Fruit fly (Drosophila melanogaster) whole organism, embryonic: ENCODE results near the gene Best2.
A peak's percentile ranks its signal among the peaks of the same experiment; 100 is the strongest.

Experiments
- ATbp ChIP-seq: fragments of 200-800 bp; sonication (Bioruptor generic); optimal IDR thresholded peaks from 2 replicates; lab custom pipeline; 2017; ENCODE audit warnings: missing biosample characterization, mild to moderate bottlenecking, missing genetic modification characterization, missing genetic modification reagents
- Bteb2 ChIP-seq: fragments of 200-800 bp; sonication (Bioruptor generic); optimal IDR thresholded peaks from 2 replicates; lab custom pipeline; 2016; ENCODE audit warnings: missing biosample characterization, missing genetic modification characterization
- CG10366 ChIP-seq: fragments of 200-800 bp; sonication (Bioruptor generic); IDR thresholded peaks from 2 replicates; pipeline ENCODE4 v1.3.6; 2022; ENCODE audit warnings: missing biosample characterization, missing genetic modification characterization
- CG11504 ChIP-seq: fragments of 200-800 bp; sonication (Bioruptor generic); optimal IDR thresholded peaks from 3 replicates; lab custom pipeline; 2019; ENCODE audit warnings: missing biosample characterization, mild to moderate bottlenecking, missing genetic modification characterization, moderate library complexity
- CG12071 ChIP-seq: fragments of 200-800 bp; sonication (Bioruptor generic); optimal IDR thresholded peaks from 3 replicates; lab custom pipeline; 2018; ENCODE audit warnings: missing biosample characterization, mild to moderate bottlenecking, missing genetic modification characterization
- CG13624 ChIP-seq: fragments of 200-800 bp; sonication (Bioruptor generic); optimal IDR thresholded peaks from 2 replicates; lab custom pipeline; 2016; ENCODE audit warnings: missing biosample characterization, missing genetic modification characterization
- CG15269 ChIP-seq: fragments of 200-800 bp; sonication (Bioruptor generic); optimal IDR thresholded peaks from 2 replicates; lab custom pipeline; 2018; ENCODE audit warnings: missing biosample characterization, mild to moderate bottlenecking, missing genetic modification characterization, moderate library complexity
- CG16863 ChIP-seq: fragments of 200-800 bp; sonication (Bioruptor generic); optimal IDR thresholded peaks from 3 replicates; lab custom pipeline; 2016; ENCODE audit warnings: missing biosample characterization, missing genetic modification characterization
- CG17328 ChIP-seq: fragments of 200-800 bp; sonication (Bioruptor generic); IDR thresholded peaks from 2 replicates; pipeline ENCODE4 v1.3.6; 2022; ENCODE audit warnings: missing biosample characterization, missing genetic modification characterization
- CG17359 ChIP-seq: fragments of 200-800 bp; sonication (Bioruptor generic); optimal IDR thresholded peaks from 3 replicates; lab custom pipeline; 2018; ENCODE audit warnings: missing biosample characterization, mild to moderate bottlenecking, missing genetic modification characterization, moderate library complexity
- CG17361 ChIP-seq: fragments of 200-800 bp; sonication (Bioruptor generic); IDR thresholded peaks from 3 replicates; pipeline ENCODE4 v1.3.6; 2022; ENCODE audit warnings: missing biosample characterization, missing genetic modification characterization
- CG31441 ChIP-seq: fragments of 200-800 bp; sonication (Bioruptor generic); IDR thresholded peaks from 2 replicates; pipeline ENCODE4 v1.3.6; 2022; ENCODE audit warnings: missing biosample characterization, missing genetic modification characterization
- CG4424 ChIP-seq: fragments of 200-800 bp; sonication (Bioruptor generic); optimal IDR thresholded peaks from 3 replicates; lab custom pipeline; 2016; ENCODE audit warnings: missing biosample characterization, missing genetic modification characterization
- CG6654 ChIP-seq: fragments of 200-800 bp; sonication (Bioruptor generic); optimal IDR thresholded peaks from 2 replicates; lab custom pipeline; 2017; ENCODE audit warnings: missing biosample characterization, mild to moderate bottlenecking, missing genetic modification characterization
- CG7928 ChIP-seq: fragments of 200-800 bp; sonication (Bioruptor generic); optimal IDR thresholded peaks from 2 replicates; lab custom pipeline; 2017; ENCODE audit warnings: missing biosample characterization, mild to moderate bottlenecking, missing genetic modification characterization
- CrebB ChIP-seq: fragments of 200-800 bp; sonication (Bioruptor generic); optimal IDR thresholded peaks from 3 replicates; lab custom pipeline; 2018; ENCODE audit warnings: missing biosample characterization, mild to moderate bottlenecking, missing genetic modification characterization
- Drgx ChIP-seq: fragments of 200-800 bp; sonication (Bioruptor generic); IDR thresholded peaks from 2 replicates; pipeline ENCODE4 v1.3.6; 2022; ENCODE audit warnings: missing biosample characterization, missing genetic modification characterization
- Hr51 ChIP-seq, 2 experiments: fragments of 200-800 bp; sonication (Bioruptor generic); optimal IDR thresholded peaks; 2 replicates in 1 of 2; 3 replicates in 1 of 2; lab custom pipeline; 2016 to 2018; ENCODE audit warnings: missing biosample characterization in 2 of 2, missing genetic modification characterization in 2 of 2, mild to moderate bottlenecking in 1 of 2, moderate library complexity in 1 of 2
- Nf-YC ChIP-seq: fragments of 200-800 bp; optimal IDR thresholded peaks from 3 replicates; lab custom pipeline; 2019; ENCODE audit warnings: missing biosample characterization, mild to moderate bottlenecking, missing genetic modification characterization, moderate library complexity
- Sox102F ChIP-seq: fragments of 200-800 bp; sonication (Bioruptor generic); optimal IDR thresholded peaks from 2 replicates; lab custom pipeline; 2018; ENCODE audit warnings: missing biosample characterization, mild to moderate bottlenecking, missing genetic modification characterization, moderate library complexity
- Xrp1 ChIP-seq: fragments of 200-800 bp; sonication (Bioruptor generic); IDR thresholded peaks from 2 replicates; pipeline ENCODE4 v1.3.6; 2022; ENCODE audit warnings: missing biosample characterization, missing genetic modification characterization
- bab2 ChIP-seq: fragments of 200-800 bp; sonication (Bioruptor generic); optimal IDR thresholded peaks from 2 replicates; lab custom pipeline; 2016; ENCODE audit warnings: missing biosample characterization, missing genetic modification characterization
- bowl ChIP-seq: fragments of 200-800 bp; sonication (Bioruptor generic); IDR thresholded peaks from 2 replicates; pipeline ENCODE4 v1.3.6; 2022; ENCODE audit warnings: missing biosample characterization, missing genetic modification characterization
- crol ChIP-seq: fragments of 200-800 bp; sonication (Bioruptor generic); IDR thresholded peaks from 2 replicates; pipeline ENCODE4 v1.3.6; 2022; ENCODE audit warnings: missing biosample characterization, missing genetic modification characterization
- dm ChIP-seq: fragments of 200-800 bp; sonication (Bioruptor generic); optimal IDR thresholded peaks from 3 replicates; lab custom pipeline; 2016; ENCODE audit warnings: missing biosample characterization, missing genetic modification characterization
- dmrt99B ChIP-seq: fragments of 200-800 bp; sonication (Bioruptor generic); optimal IDR thresholded peaks from 2 replicates; lab custom pipeline; 2018; ENCODE audit warnings: missing biosample characterization, mild to moderate bottlenecking, missing genetic modification characterization, moderate library complexity
- ewg ChIP-seq: fragments of 200-800 bp; sonication (Bioruptor generic); optimal IDR thresholded peaks from 3 replicates; lab custom pipeline; 2017; ENCODE audit warnings: mild to moderate bottlenecking, missing biosample characterization, missing genetic modification reagents, missing genetic modification characterization
- fd96Cb ChIP-seq: fragments of 200-800 bp; sonication (Bioruptor generic); optimal IDR thresholded peaks from 2 replicates; lab custom pipeline; 2018; ENCODE audit warnings: missing biosample characterization, mild to moderate bottlenecking, missing genetic modification characterization, moderate library complexity
- gce ChIP-seq: fragments of 200-800 bp; sonication (Bioruptor generic); IDR thresholded peaks from 3 replicates; pipeline ENCODE4 v1.3.6; 2022; ENCODE audit warnings: missing biosample characterization, missing genetic modification characterization
- gem ChIP-seq: fragments of 200-800 bp; sonication (Bioruptor generic); optimal IDR thresholded peaks from 2 replicates; lab custom pipeline; 2019; ENCODE audit warnings: missing biosample characterization, mild to moderate bottlenecking, missing genetic modification characterization, moderate library complexity
- gt ChIP-seq: fragments of 200-800 bp; sonication (Bioruptor generic); IDR thresholded peaks from 2 replicates; pipeline ENCODE4 v1.3.6; 2022; ENCODE audit warnings: missing biosample characterization, missing genetic modification characterization
- phol ChIP-seq: fragments of 200-800 bp; sonication (Bioruptor generic); optimal IDR thresholded peaks from 3 replicates; lab custom pipeline; 2018; ENCODE audit warnings: missing biosample characterization, mild to moderate bottlenecking, missing genetic modification characterization, moderate library complexity
- row ChIP-seq: fragments of 200-800 bp; sonication (Bioruptor generic); IDR thresholded peaks from 3 replicates; pipeline ENCODE4 v1.3.6; 2022; ENCODE audit warnings: missing biosample characterization, missing genetic modification characterization
- sens ChIP-seq: fragments of 200-800 bp; sonication (Bioruptor generic); peaks from one replicate; lab custom pipeline; 2016; ENCODE audit warnings: missing biosample characterization, missing genetic modification characterization
- sisA ChIP-seq: fragments of 200-800 bp; sonication (Bioruptor generic); IDR thresholded peaks from 2 replicates; pipeline ENCODE4 v1.3.6; 2022; ENCODE audit warnings: missing biosample characterization, missing genetic modification characterization
- vnd ChIP-seq: fragments of 200-800 bp; sonication (Bioruptor generic); IDR thresholded peaks from 3 replicates; pipeline ENCODE4 v1.3.6; 2022; ENCODE audit warnings: missing biosample characterization, missing genetic modification characterization; ENCODE audit not compliant: partially characterized antibody

Best2 gene

DNA sequence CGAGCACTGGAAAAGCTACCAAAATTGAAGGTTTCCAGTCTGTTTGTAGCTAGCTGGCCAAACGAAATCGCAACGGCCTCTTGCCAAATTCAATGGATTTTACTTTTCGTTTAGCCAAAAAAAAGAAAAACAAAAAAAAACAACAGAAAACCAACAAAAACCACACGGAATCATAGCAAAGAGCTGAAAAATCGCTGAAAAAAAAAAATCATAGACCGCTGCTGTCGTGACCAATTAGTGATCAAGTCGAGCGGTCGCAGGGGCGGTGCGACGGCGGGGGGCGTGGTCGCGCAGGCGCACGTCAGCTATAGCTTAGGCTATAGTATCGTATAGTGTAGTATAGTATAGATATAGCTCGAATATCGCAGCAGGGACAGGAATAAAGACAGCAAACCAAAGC is 18.5 kb upstream of the Best2 start:
- no peak for TF ChIP-seq CG13624
- TF ChIP-seq Drgx (GFP tag; lab: Robert Waterston, UW) = peak; percentile 81
- 0 out of 2 replicates have a peak, but pooled peaks have one; percentile 26 for TF ChIP-seq crol (GFP tag; lab: Robert Waterston, UW)
- 0 out of 3 replicates have a peak, but pooled peaks have one; percentile 17 for TF ChIP-seq vnd (GFP tag; lab: Robert Waterston, UW)
- TF ChIP-seq Bteb2 (GFP tag; lab: Kevin White, UChicago) = no peak

DNA sequence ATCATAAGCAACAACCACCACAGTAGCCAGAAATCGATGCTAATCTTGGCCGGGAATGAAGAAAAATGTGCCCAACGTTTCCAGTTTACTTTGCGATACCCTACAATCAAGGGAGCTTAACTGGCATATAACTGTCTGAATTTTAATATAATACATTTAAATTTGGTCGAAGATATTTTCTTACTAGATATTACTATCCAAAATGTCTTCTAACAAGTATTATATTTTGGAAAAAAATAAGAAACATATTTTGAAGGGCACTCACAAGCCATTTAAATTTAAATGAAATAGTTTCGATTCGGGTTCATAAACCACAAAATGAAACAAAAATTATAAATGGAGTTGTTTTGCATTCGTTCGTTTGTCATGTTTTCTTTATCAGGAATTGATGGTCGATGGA is 13.8 kb upstream of the Best2 start:
- TF ChIP-seq CG7928 (GFP tag; lab: Kevin White, UChicago) (no peak), CG12071 (no peak), CG6654 (GFP tag; lab: Kevin White, UChicago) (no peak), Sox102F (GFP tag; lab: Kevin White, UChicago) (peak; percentile 35), CG17359 (tag; lab: Kevin White, UChicago) (peak; percentile 13), row (GFP tag; lab: Robert Waterston, UW) (0 out of 3 replicates have a peak, but pooled peaks have one; percentile 10), Xrp1 (peak; percentile 34; the same call in 1 of the 2 replicates), sens (GFP tag; lab: Kevin White, UChicago) (peak; percentile 4), gem (peak; percentile 26), dmrt99B (tag; lab: Kevin White, UChicago) (peak; percentile 33), fd96Cb (tag; lab: Kevin White, UChicago) (peak; percentile 1), CrebB (no peak), dm (no peak), gt (GFP tag; lab: Robert Waterston, UW) (no peak), CG11504 (tag; lab: Kevin White, UChicago) (peak; percentile 34), CG31441 (GFP tag; lab: Robert Waterston, UW) (0 out of 2 replicates have a peak, but pooled peaks have one; percentile 23), CG15269 (tag; lab: Kevin White, UChicago) (peak; percentile 7), bowl (no peak), Hr51 (GFP tag; optimal IDR thresholded peaks at IDR 0.05; lab: Kevin White, UChicago) (peak in 1 of 2 experiments; percentile 16)

DNA sequence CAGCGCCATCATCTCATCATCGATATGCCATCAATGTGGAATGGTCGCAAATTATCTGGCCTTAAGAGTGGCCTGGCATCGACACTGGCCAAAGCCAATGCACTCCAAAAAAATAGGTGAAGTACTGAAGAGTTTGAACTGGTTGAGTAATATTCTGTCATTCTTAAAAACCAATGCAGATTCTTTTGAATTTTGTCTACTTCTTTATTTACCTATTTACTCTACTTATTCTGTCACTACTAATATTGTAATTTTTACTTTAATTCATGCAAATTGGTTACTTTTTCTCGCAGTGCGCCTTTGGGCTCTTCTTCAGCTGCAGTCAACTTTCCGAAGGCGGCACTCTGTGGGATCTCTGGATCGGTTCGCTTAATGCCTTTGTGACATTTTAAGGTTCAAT is 12.5 kb upstream of the Best2 start:
- 0 out of 2 replicates have a peak, but pooled peaks have one; percentile 34 for TF ChIP-seq CG31441 (GFP tag; lab: Robert Waterston, UW)
- TF ChIP-seq CG11504 (tag; lab: Kevin White, UChicago) = peak; percentile 32
- no peak for TF ChIP-seq Nf-YC (tag; lab: Kevin White, UChicago)
- 0 out of 2 replicates have a peak, but pooled peaks have one; percentile 9 for TF ChIP-seq CG10366 (GFP tag; lab: Robert Waterston, UW)
- TF ChIP-seq gem = peak; percentile 33
- 0 out of 3 replicates have a peak, but pooled peaks have one; percentile 10 for TF ChIP-seq CG17361 (GFP tag; lab: Robert Waterston, UW)
- TF ChIP-seq CG17328 = peak; percentile 32; the same call in 1 of the 2 replicates
- TF ChIP-seq bab2 (GFP tag; lab: Kevin White, UChicago) = no peak
- TF ChIP-seq gce (GFP tag; lab: Robert Waterston, UW) = no peak
- peak; percentile 11; the same call in 1 of the 3 replicates for TF ChIP-seq row (GFP tag; lab: Robert Waterston, UW)
- peak; percentile 10 for TF ChIP-seq phol (tag; lab: Kevin White, UChicago)
- peak in 1 of 2 experiments; percentile 41 for TF ChIP-seq Hr51 (GFP tag; optimal IDR thresholded peaks at IDR 0.05; lab: Kevin White, UChicago)
- TF ChIP-seq ewg (GFP tag; lab: Kevin White, UChicago) = peak; percentile 0
- peak; percentile 40 for TF ChIP-seq Sox102F (GFP tag; lab: Kevin White, UChicago)
- peak; percentile 35 for TF ChIP-seq dmrt99B (tag; lab: Kevin White, UChicago)
- no peak for TF ChIP-seq CG16863
- TF ChIP-seq sisA (GFP tag; lab: Robert Waterston, UW) = 0 out of 2 replicates have a peak, but pooled peaks have one; percentile 32
- peak; percentile 57 for TF ChIP-seq sens (GFP tag; lab: Kevin White, UChicago)
- peak; percentile 3 for TF ChIP-seq CG4424 (GFP tag; lab: Kevin White, UChicago)
- TF ChIP-seq ATbp (GFP tag; lab: Kevin White, UChicago) = no peak
